Fruit fly (Drosophila melanogaster) whole organism, embryonic: ENCODE results near the gene CG3626.

Experiments
- Asciz ChIP-seq: fragments of 200-800 bp; sonication (Bioruptor generic); optimal IDR thresholded peaks from 2 replicates; lab custom pipeline; 2017; ENCODE audit warnings: missing biosample characterization, mild to moderate bottlenecking, missing genetic modification characterization, missing genetic modification reagents
- CG10147 ChIP-seq: fragments of 200-800 bp; sonication (Bioruptor generic); optimal IDR thresholded peaks from 2 replicates; lab custom pipeline; 2019; ENCODE audit warnings: missing biosample characterization, mild to moderate bottlenecking, missing genetic modification characterization, moderate library complexity
- CG11398 ChIP-seq: fragments of 200-800 bp; sonication (Bioruptor generic); optimal IDR thresholded peaks from 2 replicates; lab custom pipeline; 2016; ENCODE audit warnings: missing biosample characterization, missing genetic modification characterization
- CG11723 ChIP-seq: fragments of 200-800 bp; sonication (Bioruptor generic); optimal IDR thresholded peaks from 2 replicates; lab custom pipeline; 2017; ENCODE audit warnings: missing biosample characterization, mild to moderate bottlenecking, missing genetic modification characterization
- CG15479 ChIP-seq: fragments of 200-800 bp; sonication (Bioruptor generic); optimal IDR thresholded peaks from 3 replicates; lab custom pipeline; 2019; ENCODE audit warnings: missing biosample characterization, mild to moderate bottlenecking, missing genetic modification characterization, moderate library complexity
- CG15514 ChIP-seq: fragments of 200-800 bp; sonication (Bioruptor generic); optimal IDR thresholded peaks from 3 replicates; lab custom pipeline; 2017; ENCODE audit warnings: missing biosample characterization, missing genetic modification characterization, mild to moderate bottlenecking, moderate library complexity, missing genetic modification reagents
- CG1603 ChIP-seq: fragments of 200-800 bp; sonication (Bioruptor generic); optimal IDR thresholded peaks from 2 replicates; lab custom pipeline; 2019; ENCODE audit warnings: missing biosample characterization, mild to moderate bottlenecking, missing genetic modification characterization, moderate library complexity
- CG16863 ChIP-seq: fragments of 200-800 bp; sonication (Bioruptor generic); optimal IDR thresholded peaks from 3 replicates; lab custom pipeline; 2016; ENCODE audit warnings: missing biosample characterization, missing genetic modification characterization
- CG17385 ChIP-seq: fragments of 200-800 bp; sonication (Bioruptor generic); optimal IDR thresholded peaks from 3 replicates; lab custom pipeline; 2018; ENCODE audit warnings: missing biosample characterization, mild to moderate bottlenecking, missing genetic modification characterization
- CG17802 ChIP-seq: fragments of 200-800 bp; sonication (Bioruptor generic); optimal IDR thresholded peaks from 2 replicates; lab custom pipeline; 2018; ENCODE audit warnings: missing biosample characterization, mild to moderate bottlenecking, missing genetic modification characterization, moderate library complexity
- CG1832 ChIP-seq: fragments of 200-800 bp; sonication (Bioruptor generic); optimal IDR thresholded peaks from 2 replicates; lab custom pipeline; 2017; ENCODE audit warnings: missing biosample characterization, mild to moderate bottlenecking, missing genetic modification characterization, inconsistent platforms
- CG3065 ChIP-seq: fragments of 200-800 bp; sonication (Bioruptor generic); optimal IDR thresholded peaks from 2 replicates; lab custom pipeline; 2016; ENCODE audit warnings: missing biosample characterization, missing genetic modification characterization
- CG31224 ChIP-seq: fragments of 200-800 bp; sonication (Bioruptor generic); IDR thresholded peaks from 2 replicates; pipeline ENCODE4 v1.3.6; 2022; ENCODE audit warnings: missing biosample characterization, missing genetic modification characterization
- CG32532 ChIP-seq: fragments of 200-800 bp; sonication (Bioruptor generic); IDR thresholded peaks from 2 replicates; pipeline ENCODE4 v1.3.6; 2022; ENCODE audit warnings: missing biosample characterization, missing genetic modification characterization
- CG4360 ChIP-seq: fragments of 200-800 bp; sonication (Bioruptor generic); IDR thresholded peaks from 2 replicates; pipeline ENCODE4 v1.3.6; 2022; ENCODE audit warnings: missing biosample characterization, missing genetic modification characterization
- CG6254 ChIP-seq: fragments of 200-800 bp; sonication (Bioruptor generic); optimal IDR thresholded peaks from 3 replicates; lab custom pipeline; 2017; ENCODE audit warnings: mild to moderate bottlenecking, missing biosample characterization, missing genetic modification reagents, missing genetic modification characterization
- CG6654 ChIP-seq: fragments of 200-800 bp; sonication (Bioruptor generic); optimal IDR thresholded peaks from 2 replicates; lab custom pipeline; 2017; ENCODE audit warnings: missing biosample characterization, mild to moderate bottlenecking, missing genetic modification characterization
- CG6765 ChIP-seq: fragments of 200-800 bp; sonication (Bioruptor generic); optimal IDR thresholded peaks from 3 replicates; lab custom pipeline; 2017; ENCODE audit warnings: missing biosample characterization, mild to moderate bottlenecking, missing genetic modification characterization
- CG7839 ChIP-seq: fragments of 200-800 bp; sonication (Bioruptor generic); optimal IDR thresholded peaks from 3 replicates; lab custom pipeline; 2018; ENCODE audit warnings: missing biosample characterization, mild to moderate bottlenecking, missing genetic modification characterization, moderate library complexity
- CG9797 ChIP-seq: fragments of 200-800 bp; sonication (Bioruptor generic); optimal IDR thresholded peaks from 3 replicates; lab custom pipeline; 2018; ENCODE audit warnings: missing biosample characterization, mild to moderate bottlenecking, missing genetic modification characterization
- Deaf1 ChIP-seq: fragments of 200-800 bp; optimal IDR thresholded peaks from 3 replicates; lab custom pipeline; 2019; ENCODE audit warnings: missing biosample characterization, mild to moderate bottlenecking, missing genetic modification characterization, moderate library complexity
- Dek ChIP-seq: fragments of 200-800 bp; sonication (Bioruptor generic); optimal IDR thresholded peaks from 3 replicates; lab custom pipeline; 2019; ENCODE audit warnings: missing biosample characterization, mild to moderate bottlenecking, missing genetic modification characterization, moderate library complexity
- Dref ChIP-seq: fragments of 200-800 bp; sonication (Bioruptor generic); IDR thresholded peaks from 2 replicates; pipeline ENCODE4 v1.3.6; 2022; ENCODE audit warnings: missing biosample characterization, missing genetic modification characterization
- Fer1 ChIP-seq: fragments of 200-800 bp; sonication (Bioruptor generic); optimal IDR thresholded peaks from 2 replicates; lab custom pipeline; 2017; ENCODE audit warnings: missing biosample characterization, mild to moderate bottlenecking, missing genetic modification characterization
- HLHmδ ChIP-seq: fragments of 200-800 bp; sonication (Bioruptor generic); optimal IDR thresholded peaks from 2 replicates; lab custom pipeline; 2018; ENCODE audit warnings: missing biosample characterization, mild to moderate bottlenecking, missing genetic modification characterization, moderate library complexity
- Hand ChIP-seq: fragments of 200-800 bp; sonication (Bioruptor generic); optimal IDR thresholded peaks from 2 replicates; lab custom pipeline; 2017; ENCODE audit warnings: mild to moderate bottlenecking, missing biosample characterization, missing genetic modification reagents, missing genetic modification characterization
- Mad ChIP-seq: fragments of 200-800 bp; sonication (Bioruptor generic); optimal IDR thresholded peaks from 2 replicates; lab custom pipeline; 2016; ENCODE audit warnings: missing biosample characterization, missing genetic modification characterization
- Myb ChIP-seq: fragments of 200-800 bp; sonication (Bioruptor generic); optimal IDR thresholded peaks from 2 replicates; lab custom pipeline; 2016; ENCODE audit warnings: missing biosample characterization, missing genetic modification characterization
- NFAT ChIP-seq: fragments of 200-800 bp; sonication (Bioruptor generic); IDR thresholded peaks from 2 replicates; pipeline ENCODE4 v1.3.6; 2022; ENCODE audit warnings: missing biosample characterization, missing genetic modification characterization
- Optix ChIP-seq: fragments of 200-800 bp; sonication (Bioruptor generic); IDR thresholded peaks from 3 replicates; pipeline ENCODE4 v1.3.6; 2022; ENCODE audit warnings: missing biosample characterization, missing genetic modification characterization
- Rfx ChIP-seq: fragments of 200-800 bp; sonication (Bioruptor generic); IDR thresholded peaks from 2 replicates; pipeline ENCODE4 v1.3.6; 2022; ENCODE audit warnings: missing biosample characterization, missing genetic modification characterization
- bsh ChIP-seq, 2 experiments: fragments of 200-800 bp; sonication (Bioruptor generic); optimal IDR thresholded peaks; 2 replicates each; lab custom pipeline; 2017 to 2018; ENCODE audit warnings: mild to moderate bottlenecking in 2 of 2, missing biosample characterization in 2 of 2, missing genetic modification characterization in 2 of 2, moderate library complexity in 1 of 2
- btn ChIP-seq: fragments of 200-800 bp; sonication (Bioruptor generic); optimal IDR thresholded peaks from 2 replicates; lab custom pipeline; 2016; ENCODE audit warnings: missing biosample characterization, missing genetic modification characterization
- caup ChIP-seq: fragments of 200-800 bp; sonication (Bioruptor generic); optimal IDR thresholded peaks from 3 replicates; lab custom pipeline; 2017; ENCODE audit warnings: missing biosample characterization, mild to moderate bottlenecking, missing genetic modification characterization, moderate library complexity; ENCODE audit not compliant: severe bottlenecking
- crc ChIP-seq: fragments of 200-800 bp; sonication (Bioruptor generic); optimal IDR thresholded peaks from 2 replicates; lab custom pipeline; 2016; ENCODE audit warnings: missing biosample characterization, missing genetic modification characterization
- crol ChIP-seq: fragments of 200-800 bp; sonication (Bioruptor generic); IDR thresholded peaks from 2 replicates; pipeline ENCODE4 v1.3.6; 2022; ENCODE audit warnings: missing biosample characterization, missing genetic modification characterization
- fru ChIP-seq: fragments of >200 bp; optimal IDR thresholded peaks from 2 replicates; lab custom pipeline; 2017
- gcm ChIP-seq: fragments of 200-800 bp; sonication (Bioruptor generic); optimal IDR thresholded peaks from 2 replicates; lab custom pipeline; 2019; ENCODE audit warnings: missing biosample characterization, mild to moderate bottlenecking, missing genetic modification characterization, moderate library complexity
- gcm2 ChIP-seq: fragments of 200-800 bp; sonication (Bioruptor generic); optimal IDR thresholded peaks from 2 replicates; lab custom pipeline; 2016; ENCODE audit warnings: missing biosample characterization, missing genetic modification characterization
- gro ChIP-seq: fragments of 200-800 bp; sonication (Bioruptor generic); optimal IDR thresholded peaks from 2 replicates; lab custom pipeline; 2016; ENCODE audit warnings: missing biosample characterization, missing genetic modification characterization
- hbn ChIP-seq: fragments of 200-800 bp; sonication (Bioruptor generic); IDR thresholded peaks from 2 replicates; pipeline ENCODE4 v1.3.6; 2022; ENCODE audit warnings: missing biosample characterization, missing genetic modification characterization; ENCODE audit not compliant: partially characterized antibody
- hth ChIP-seq: fragments of >200 bp; optimal IDR thresholded peaks from 2 replicates; lab custom pipeline; 2017; ENCODE audit warnings: inconsistent platforms
- maf-S ChIP-seq: fragments of 200-800 bp; sonication (Bioruptor generic); optimal IDR thresholded peaks from 2 replicates; lab custom pipeline; 2016; ENCODE audit warnings: missing biosample characterization, missing genetic modification characterization
- rib ChIP-seq: fragments of 200-800 bp; sonication (Bioruptor generic); IDR thresholded peaks from 2 replicates; pipeline ENCODE4 v1.3.6; 2022; ENCODE audit warnings: missing biosample characterization, missing genetic modification characterization
- row ChIP-seq: fragments of 200-800 bp; sonication (Bioruptor generic); IDR thresholded peaks from 3 replicates; pipeline ENCODE4 v1.3.6; 2022; ENCODE audit warnings: missing biosample characterization, missing genetic modification characterization
- salm ChIP-seq: fragments of 200-800 bp; sonication (Bioruptor generic); optimal IDR thresholded peaks from 2 replicates; lab custom pipeline; 2018; ENCODE audit warnings: missing biosample characterization, mild to moderate bottlenecking, missing genetic modification characterization
- sna ChIP-seq: fragments of 200-800 bp; sonication (Bioruptor generic); IDR thresholded peaks from 2 replicates; pipeline ENCODE4 v1.3.6; 2022; ENCODE audit warnings: missing biosample characterization, missing genetic modification characterization; ENCODE audit not compliant: partially characterized antibody
- ssp ChIP-seq: fragments of 200-800 bp; sonication (Bioruptor generic); IDR thresholded peaks from 2 replicates; pipeline ENCODE4 v1.3.6; 2022; ENCODE audit warnings: missing biosample characterization, missing genetic modification characterization
- stwl ChIP-seq: fragments of 200-800 bp; sonication (Bioruptor generic); optimal IDR thresholded peaks from 3 replicates; lab custom pipeline; 2018; ENCODE audit warnings: missing biosample characterization, mild to moderate bottlenecking, missing genetic modification characterization, moderate library complexity
- tgo ChIP-seq: fragments of 200-800 bp; sonication (Bioruptor generic); IDR thresholded peaks from 3 replicates; pipeline ENCODE4 v1.3.6; 2022; ENCODE audit warnings: missing biosample characterization, missing genetic modification characterization
- tup ChIP-seq: fragments of 200-800 bp; sonication (Bioruptor generic); optimal IDR thresholded peaks from 2 replicates; lab custom pipeline; 2016; ENCODE audit warnings: missing biosample characterization, mild to moderate bottlenecking, missing genetic modification characterization, moderate library complexity
- zfh2 ChIP-seq: fragments of 200-800 bp; sonication (Bioruptor generic); optimal IDR thresholded peaks from 2 replicates; lab custom pipeline; 2016; ENCODE audit warnings: missing biosample characterization, missing genetic modification characterization

Gene CG3626

DNA sequence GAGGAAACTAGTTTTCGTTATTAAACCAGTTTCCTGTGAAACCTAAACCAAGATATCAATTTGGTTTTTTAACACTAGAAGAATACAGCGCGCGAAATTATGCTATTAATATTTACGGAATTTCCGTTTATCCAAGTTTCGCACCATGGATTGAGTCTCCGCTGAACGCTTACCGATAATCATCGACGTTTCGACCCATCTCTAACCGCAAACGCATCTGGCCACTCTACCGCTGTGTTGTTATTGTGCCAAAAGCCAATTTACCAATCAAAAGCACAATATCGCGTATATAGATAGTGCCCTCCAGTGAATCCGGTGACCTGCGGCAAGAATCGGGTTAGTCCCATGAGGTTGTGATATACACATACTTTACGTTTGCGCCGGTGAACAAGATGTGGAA is at the start of gene CG3626 (continued):
- TF ChIP-seq CG15514 (GFP tag; lab: Kevin White, UChicago): peak; percentile 71
- TF ChIP-seq Optix (GFP tag; lab: Robert Waterston, UW): no peak
- TF ChIP-seq Fer1 (GFP tag; lab: Kevin White, UChicago): no peak
- TF ChIP-seq CG11723 (GFP tag; lab: Kevin White, UChicago): no peak
- TF ChIP-seq crol (GFP tag; lab: Robert Waterston, UW): no peak
- TF ChIP-seq gcm (GFP tag; lab: Kevin White, UChicago): no peak
- no peak for TF ChIP-seq CG17385 (GFP tag; lab: Kevin White, UChicago)
- TF ChIP-seq CG17802 (tag; lab: Kevin White, UChicago): no peak
- peak; percentile 33 for TF ChIP-seq Dek
- peak; percentile 82 for TF ChIP-seq CG1603 (tag; lab: Kevin White, UChicago)
- no peak for TF ChIP-seq Hand (GFP tag; lab: Kevin White, UChicago)
- TF ChIP-seq CG3065 (GFP tag; lab: Kevin White, UChicago): no peak
- TF ChIP-seq gcm2 (GFP tag; lab: Kevin White, UChicago): no peak
- no peak for TF ChIP-seq CG6765 (GFP tag; lab: Kevin White, UChicago)
- TF ChIP-seq gro: peak; percentile 47
- TF ChIP-seq sna (GFP tag; lab: Robert Waterston, UW): peak; percentile 80
- no peak for TF ChIP-seq salm (tag; lab: Kevin White, UChicago)
- TF ChIP-seq CG10147 (GFP tag; lab: Kevin White, UChicago): no peak
- TF ChIP-seq Deaf1 (tag; lab: Kevin White, UChicago): no peak
- TF ChIP-seq CG32532 (GFP tag; lab: Robert Waterston, UW): no peak
- peak; percentile 45 for TF ChIP-seq maf-S (GFP tag; lab: Kevin White, UChicago)
- TF ChIP-seq bsh (GFP tag; optimal IDR thresholded peaks at IDR 0.05; lab: Kevin White, UChicago): no peak
- no peak for TF ChIP-seq caup (GFP tag; lab: Kevin White, UChicago)
- no peak for TF ChIP-seq HLHmδ
- TF ChIP-seq crc (GFP tag; lab: Kevin White, UChicago): no peak
- no peak for TF ChIP-seq Asciz (GFP tag; lab: Kevin White, UChicago)
- TF ChIP-seq tgo: no peak
- no peak for TF ChIP-seq CG7839
- TF ChIP-seq CG31224 (GFP tag; lab: Robert Waterston, UW): no peak
- TF ChIP-seq Mad: no peak
- TF ChIP-seq Rfx (GFP tag; lab: Robert Waterston, UW): no peak; the same call in 1 of the 2 replicates
- TF ChIP-seq CG15479 (GFP tag; lab: Kevin White, UChicago): no peak
- TF ChIP-seq zfh2 (GFP tag; lab: Kevin White, UChicago): peak; percentile 36
- TF ChIP-seq CG9797: peak; percentile 91
- TF ChIP-seq hth (lab: Kevin White, UChicago): no peak
- no peak for TF ChIP-seq ssp (GFP tag; lab: Robert Waterston, UW)
- TF ChIP-seq CG6254 (GFP tag; lab: Kevin White, UChicago): no peak
- no peak for TF ChIP-seq CG1832 (GFP tag; lab: Kevin White, UChicago)
- TF ChIP-seq Dref (GFP tag; lab: Robert Waterston, UW): peak; percentile 58
- no peak for TF ChIP-seq rib
- peak; percentile 99 for TF ChIP-seq stwl (tag; lab: Kevin White, UChicago)
- TF ChIP-seq NFAT: no peak
- TF ChIP-seq CG16863 (GFP tag; lab: Kevin White, UChicago): no peak
- peak; percentile 77 for TF ChIP-seq hbn
- no peak for TF ChIP-seq row (GFP tag; lab: Robert Waterston, UW)
- no peak for TF ChIP-seq CG6654
- no peak for TF ChIP-seq fru (lab: Kevin White, UChicago)
- no peak for TF ChIP-seq btn
- peak; percentile 41 for TF ChIP-seq Myb (GFP tag; lab: Kevin White, UChicago)
- TF ChIP-seq CG4360: no peak; the same call in 1 of the 2 replicates
- no peak for TF ChIP-seq tup
- TF ChIP-seq CG11398: no peak
